Worm (Caenorhabditis elegans): ENCODE measurements around the gene cut-2.

The cut-2 gene

DNA sequence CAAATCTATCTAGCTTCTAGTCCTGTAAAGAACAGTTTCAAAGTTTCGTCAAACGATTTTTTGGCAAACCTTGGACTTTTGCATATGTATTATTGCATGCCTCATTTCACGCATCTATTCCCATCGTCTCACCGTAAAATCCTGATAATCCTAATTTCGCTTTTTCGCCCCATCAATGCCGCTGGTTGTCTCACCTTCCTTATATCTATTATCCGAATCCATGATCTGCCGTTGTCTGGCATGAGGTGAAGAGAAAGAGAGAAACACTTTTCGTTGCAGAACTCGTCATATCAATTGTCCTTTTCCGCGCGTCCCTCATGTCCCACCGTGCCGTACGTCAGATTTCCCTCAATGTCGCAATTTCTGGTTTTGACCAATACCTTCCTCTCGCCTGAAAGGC lies at the start of gene cut-2:
cut-2 (plus strand) TSS at position 365 of the 400 bp plus-strand sequence.
- peak; percentile 10 for TF ChIP-seq nhr-25 (tag; optimal IDR thresholded peaks at IDR 0.05)
- no peak for TF ChIP-seq nhr-237 (tag; optimal IDR thresholded peaks at IDR 0.05)
- TF ChIP-seq ceh-82 (tag; optimal IDR thresholded peaks at IDR 0.05), result no peak
- no peak for TF ChIP-seq nhr-12 (tag; optimal IDR thresholded peaks at IDR 0.05)

DNA sequence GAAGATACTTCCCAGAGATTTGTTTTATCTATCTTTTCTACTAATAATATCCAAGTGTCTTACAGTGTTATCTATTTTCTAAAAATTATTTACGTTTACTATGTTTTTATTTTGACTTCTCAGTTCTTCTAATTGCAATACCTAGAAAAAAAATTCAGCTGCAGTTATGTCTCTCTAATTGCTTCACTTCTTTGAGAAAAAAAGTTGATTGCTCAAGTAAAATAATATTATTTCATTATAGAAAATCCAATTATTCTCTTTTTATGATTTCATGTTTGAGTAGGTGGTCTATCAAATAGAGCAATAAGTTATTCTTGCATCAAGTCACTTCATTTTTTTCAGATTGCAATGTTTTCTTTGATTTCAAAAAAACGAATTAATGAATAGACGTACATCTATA lies 48.3 kb upstream of the cut-2 start:
- TF ChIP-seq lin-15B (tag; optimal IDR thresholded peaks at IDR 0.05), result no peak
- TF ChIP-seq ztf-11 (tag; optimal IDR thresholded peaks at IDR 0.05), result no peak
- no peak for TF ChIP-seq nhr-237 (tag; optimal IDR thresholded peaks at IDR 0.05)
- peak; percentile 56 for TF ChIP-seq fkh-10 (GFP tag; optimal IDR thresholded peaks at IDR 0.05)
- no peak for TF ChIP-seq nfya-1 (tag; optimal IDR thresholded peaks at IDR 0.05; ENCODE audit: insufficient read depth)

ce11 chrV:13367024-13367423 lies 47.7 kb upstream of the cut-2 start, which contains the start of gene srx-125:
Gene srx-125 (plus strand): TSS chrV:13367324.
- TF ChIP-seq nhr-43 (tag; optimal IDR thresholded peaks at IDR 0.05; ENCODE audit: poor library complexity, severe bottlenecking), result no peak
- TF ChIP-seq zag-1 (tag; optimal IDR thresholded peaks at IDR 0.05), result no peak
- TF ChIP-seq eor-1 (tag; optimal IDR thresholded peaks at IDR 0.05), result no peak
- TF ChIP-seq unc-62 (GFP tag; optimal IDR thresholded peaks at IDR 0.05), result no peak
- TF ChIP-seq nhr-76 (tag; optimal IDR thresholded peaks at IDR 0.05), result no peak
- TF ChIP-seq fkh-2 (tag; optimal IDR thresholded peaks at IDR 0.05), result no peak
- no peak for TF ChIP-seq elt-1 (tag; optimal IDR thresholded peaks at IDR 0.05)
- TF ChIP-seq nhr-25 (tag; optimal IDR thresholded peaks at IDR 0.05), result no peak
- TF ChIP-seq nhr-237 (tag; optimal IDR thresholded peaks at IDR 0.05), result no peak
- TF ChIP-seq ama-1 (optimal IDR thresholded peaks at IDR 0.05), result no peak
- no peak for TF ChIP-seq nhr-28 (tag; optimal IDR thresholded peaks at IDR 0.05)
- TF ChIP-seq skn-1 (tag; optimal IDR thresholded peaks at IDR 0.05), result no peak

ce11 chrV:13369663-13370062 lies 45.1 kb upstream of the cut-2 start:
- peak; percentile 83 for TF ChIP-seq elt-2 (tag; optimal IDR thresholded peaks at IDR 0.05)
- TF ChIP-seq nhr-77 (tag; optimal IDR thresholded peaks at IDR 0.05), result no peak
- no peak for TF ChIP-seq ztf-11 (tag; optimal IDR thresholded peaks at IDR 0.05)
- TF ChIP-seq sea-2 (GFP tag; optimal IDR thresholded peaks at IDR 0.05), result no peak
- no peak for TF ChIP-seq elt-3 (tag; optimal IDR thresholded peaks at IDR 0.05)
- peak; percentile 79 for TF ChIP-seq pqm-1 (tag; optimal IDR thresholded peaks at IDR 0.05)
- TF ChIP-seq egl-27 (tag; optimal IDR thresholded peaks at IDR 0.05), result no peak
- TF ChIP-seq nhr-76 (tag; optimal IDR thresholded peaks at IDR 0.05), result no peak
- TF ChIP-seq nhr-12 (tag; optimal IDR thresholded peaks at IDR 0.05), result no peak
- TF ChIP-seq ztf-4 (tag; optimal IDR thresholded peaks at IDR 0.05), result no peak
- no peak for TF ChIP-seq ceh-82 (tag; optimal IDR thresholded peaks at IDR 0.05)
- no peak for TF ChIP-seq mdl-1 (tag; optimal IDR thresholded peaks at IDR 0.05)
- TF ChIP-seq unc-62 (GFP tag; optimal IDR thresholded peaks at IDR 0.05), result no peak
- TF ChIP-seq jun-1 (tag; optimal IDR thresholded peaks at IDR 0.05), result peak; percentile 73
- TF ChIP-seq tbx-2 (tag; optimal IDR thresholded peaks at IDR 0.05), result no peak
- no peak for TF ChIP-seq mml-1 (tag; optimal IDR thresholded peaks at IDR 0.05)
- no peak for TF ChIP-seq eor-1 (tag; optimal IDR thresholded peaks at IDR 0.05)
- TF ChIP-seq nhr-67 (tag; optimal IDR thresholded peaks at IDR 0.05), result no peak
- TF ChIP-seq ama-1 (optimal IDR thresholded peaks at IDR 0.05), result no peak
- TF ChIP-seq nhr-23 (tag; optimal IDR thresholded peaks at IDR 0.05), result no peak
- TF ChIP-seq fkh-2 (tag; optimal IDR thresholded peaks at IDR 0.05), result no peak
- TF ChIP-seq nhr-43 (tag; optimal IDR thresholded peaks at IDR 0.05; ENCODE audit: poor library complexity, severe bottlenecking), result peak; percentile 28

- TF ChIP-seq jun-1 (tag; optimal IDR thresholded peaks at IDR 0.05) (no peak), fkh-10 (GFP tag; optimal IDR thresholded peaks at IDR 0.05) (no peak), lin-39 (tag; optimal IDR thresholded peaks at IDR 0.05) (no peak), elt-2 (tag; optimal IDR thresholded peaks at IDR 0.05) (no peak), egl-5 (tag; optimal IDR thresholded peaks at IDR 0.05) (no peak), skn-1 (tag; optimal IDR thresholded peaks at IDR 0.05) (no peak), aly-2 (tag; optimal IDR thresholded peaks at IDR 0.05) (no peak), nhr-67 (tag; optimal IDR thresholded peaks at IDR 0.05) (no peak)
Observed at ce11 chrV:13370265-13370664, 44.5 kb upstream of the cut-2 start.

Data from whole organism, L3 larva.